Fruit fly (Drosophila melanogaster) S2 (cell line): ENCODE measurements around the gene CG10428.

Experiments
- CG8478 ChIP-seq: fragments of >200 bp; optimal IDR thresholded peaks from 2 replicates; lab custom pipeline; 2018
- CTCF ChIP-seq, 2 experiments: fragments of >200 bp; optimal IDR thresholded peaks; 2 replicates each; lab custom pipeline; 2018

CG10428 gene

dm6 chr2L:18948724-18949108 lies at the start of gene CG10428:
CG10428 (plus strand) TSS chr2L:18948884.
- no peak for TF ChIP-seq CG8478 (lab: Kevin White, UChicago)
- no peak for TF ChIP-seq CTCF (optimal IDR thresholded peaks at IDR 0.05; lab: Kevin White, UChicago)

- TF ChIP-seq CTCF (optimal IDR thresholded peaks at IDR 0.05; lab: Kevin White, UChicago), result no peak
- no peak for TF ChIP-seq CG8478 (lab: Kevin White, UChicago)
Measured at dm6 chr2L:18899254-18899653, 49.4 kb upstream of the CG10428 start.

- TF ChIP-seq CG8478 (lab: Kevin White, UChicago) (no peak), CTCF (optimal IDR thresholded peaks at IDR 0.05; lab: Kevin White, UChicago) (no peak)
Measured at dm6 chr2L:18899862-18900261, 48.8 kb upstream of the CG10428 start.

DNA sequence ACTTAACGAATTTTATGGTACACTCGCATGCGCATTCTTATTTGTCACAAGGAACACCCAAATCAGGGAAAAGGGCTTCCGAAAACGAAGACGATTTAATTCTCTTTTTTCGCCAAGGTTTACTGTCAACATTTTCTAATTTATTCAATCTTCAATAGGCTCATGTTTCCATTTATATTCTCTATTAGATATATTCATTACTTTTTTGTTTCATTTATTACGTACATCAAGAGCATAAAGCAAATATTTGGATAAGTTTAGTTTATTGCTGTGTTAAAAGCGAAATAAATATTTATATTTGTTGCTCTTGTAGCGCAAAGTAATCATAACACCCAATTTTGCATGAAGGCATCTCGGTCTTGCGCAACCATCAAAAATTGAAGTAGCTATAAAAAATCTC lies 47.7 kb upstream of the CG10428 start:
- TF ChIP-seq CG8478 (lab: Kevin White, UChicago) (no peak), CTCF (optimal IDR thresholded peaks at IDR 0.05; lab: Kevin White, UChicago) (no peak)

dm6 chr2L:18906615-18907014 lies 42.1 kb upstream of the CG10428 start:
- TF ChIP-seq CG8478 (lab: Kevin White, UChicago) (no peak), CTCF (optimal IDR thresholded peaks at IDR 0.05; lab: Kevin White, UChicago) (no peak)

DNA sequence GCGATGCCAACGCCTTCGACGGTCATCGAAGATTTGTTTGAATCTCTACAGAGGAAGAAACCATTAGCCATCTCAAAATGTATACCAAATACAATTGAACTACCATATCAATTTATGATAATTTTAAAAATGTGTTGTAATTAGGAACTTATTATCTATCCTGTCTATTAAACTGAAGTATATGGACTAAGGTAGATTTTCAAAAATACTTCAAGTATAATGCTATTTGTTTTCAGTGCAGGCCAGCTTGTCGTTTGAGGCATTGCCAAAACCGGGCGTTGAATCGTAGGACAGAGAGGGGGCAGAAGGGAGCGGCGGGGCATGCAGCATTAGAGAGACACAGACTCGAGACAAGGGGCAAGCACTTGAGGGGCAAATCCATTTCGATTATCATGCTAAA lies 41.2 kb upstream of the CG10428 start:
- no peak for TF ChIP-seq CG8478 (lab: Kevin White, UChicago)
- TF ChIP-seq CTCF (optimal IDR thresholded peaks at IDR 0.05; lab: Kevin White, UChicago), result no peak

DNA sequence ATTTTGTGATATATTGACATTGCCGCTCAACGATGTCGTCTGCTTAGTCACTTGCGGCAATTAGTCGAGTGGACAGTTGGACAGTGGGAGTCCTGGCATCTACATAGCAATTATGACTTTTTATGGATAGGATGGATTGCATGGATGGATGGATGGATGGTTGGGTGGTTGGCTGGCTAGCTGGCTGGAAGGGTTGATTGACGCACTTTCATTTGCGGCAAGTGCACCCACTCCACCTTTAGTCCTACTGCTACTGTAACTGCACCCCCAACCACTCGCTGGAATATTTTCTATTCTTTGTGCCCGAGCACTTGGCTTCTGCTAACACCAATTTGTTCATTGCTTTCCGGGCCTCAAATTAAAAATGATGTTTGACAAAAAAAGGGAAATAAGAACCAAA lies 33.9 kb upstream of the CG10428 start:
- TF ChIP-seq CTCF (optimal IDR thresholded peaks at IDR 0.05; lab: Kevin White, UChicago) (no peak), CG8478 (lab: Kevin White, UChicago) (no peak)

DNA sequence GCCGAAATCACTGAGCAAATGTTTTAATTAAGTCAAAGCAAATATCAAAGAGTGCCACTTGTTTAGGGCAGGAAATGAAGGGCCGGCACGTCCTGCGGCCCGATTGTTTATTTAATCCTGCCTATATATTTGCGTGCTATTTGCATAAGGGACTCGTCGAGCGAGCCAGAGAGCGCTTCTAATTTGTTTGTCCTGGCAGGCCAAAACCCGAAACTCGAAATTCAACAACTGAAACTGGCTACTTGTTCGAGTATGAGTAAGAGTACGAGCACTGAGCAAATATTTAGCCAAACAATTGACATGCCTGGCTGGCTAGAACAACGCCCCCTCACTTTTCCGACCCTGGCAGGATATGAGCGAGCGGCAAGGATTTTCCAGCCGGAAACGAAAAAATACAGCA lies 31.1 kb upstream of the CG10428 start:
- TF ChIP-seq CG8478 (lab: Kevin White, UChicago), result no peak
- TF ChIP-seq CTCF (optimal IDR thresholded peaks at IDR 0.05; lab: Kevin White, UChicago), result no peak

dm6 chr2L:18919474-18919873 lies 29.2 kb upstream of the CG10428 start:
- TF ChIP-seq CG8478 (lab: Kevin White, UChicago) (no peak), CTCF (optimal IDR thresholded peaks at IDR 0.05; lab: Kevin White, UChicago) (no peak)

dm6 chr2L:18921246-18921645 lies 27.4 kb upstream of the CG10428 start:
- no peak for TF ChIP-seq CG8478 (lab: Kevin White, UChicago)
- no peak for TF ChIP-seq CTCF (optimal IDR thresholded peaks at IDR 0.05; lab: Kevin White, UChicago)

- TF ChIP-seq CG8478 (lab: Kevin White, UChicago), result no peak
- TF ChIP-seq CTCF (optimal IDR thresholded peaks at IDR 0.05; lab: Kevin White, UChicago), result no peak
Measured at dm6 chr2L:18924642-18925244, 23.9 kb upstream of the CG10428 start.

DNA sequence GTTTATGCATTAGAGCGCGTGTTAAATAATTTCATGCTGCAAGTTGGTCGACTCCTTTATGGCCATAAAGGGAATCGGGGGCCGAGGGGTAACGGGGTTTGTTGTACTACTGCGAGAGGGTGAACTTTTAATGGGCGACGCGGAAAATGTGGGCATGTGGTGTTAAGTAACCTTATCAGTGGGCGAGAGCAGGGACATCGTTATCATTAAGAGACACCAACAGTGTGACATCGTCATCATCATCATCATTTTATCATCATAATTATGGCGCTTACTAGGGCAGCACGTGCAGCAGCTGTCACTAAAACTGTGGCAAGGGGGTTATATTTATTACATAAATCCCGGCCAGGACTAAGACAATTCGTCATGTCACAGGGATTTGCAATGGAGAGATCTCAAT lies 23.3 kb upstream of the CG10428 start:
- TF ChIP-seq CG8478 (lab: Kevin White, UChicago) (no peak), CTCF (optimal IDR thresholded peaks at IDR 0.05; lab: Kevin White, UChicago) (no peak)

dm6 chr2L:18925956-18926355 lies 22.7 kb upstream of the CG10428 start:
- no peak for TF ChIP-seq CG8478 (lab: Kevin White, UChicago)
- TF ChIP-seq CTCF (optimal IDR thresholded peaks at IDR 0.05; lab: Kevin White, UChicago), result no peak

dm6 chr2L:18927891-18928290 lies 20.8 kb upstream of the CG10428 start:
- no peak for TF ChIP-seq CTCF (optimal IDR thresholded peaks at IDR 0.05; lab: Kevin White, UChicago)
- TF ChIP-seq CG8478 (lab: Kevin White, UChicago), result no peak

DNA sequence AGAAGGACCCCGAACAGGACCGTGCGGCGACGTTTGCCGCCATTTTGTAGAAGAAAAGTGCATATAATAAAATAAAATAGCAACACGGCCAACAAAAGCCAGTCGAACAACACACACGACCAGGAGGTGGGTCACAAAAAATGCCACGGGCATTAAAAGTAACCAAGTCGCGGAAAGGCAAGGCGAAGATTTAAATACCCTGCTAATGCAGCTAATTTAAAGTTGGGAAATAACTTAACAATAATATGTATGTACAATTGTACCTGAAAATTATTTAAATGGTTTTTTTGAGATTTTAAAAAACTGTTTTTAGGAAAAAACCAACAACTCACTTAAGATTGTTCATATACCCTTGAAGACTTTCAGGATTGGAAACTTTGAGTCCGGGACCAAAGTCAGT lies 19.1 kb upstream of the CG10428 start:
- TF ChIP-seq CTCF (optimal IDR thresholded peaks at IDR 0.05; lab: Kevin White, UChicago) (no peak), CG8478 (lab: Kevin White, UChicago) (no peak)

- peak; percentile 81 to 82 for TF ChIP-seq CTCF (optimal IDR thresholded peaks at IDR 0.05; lab: Kevin White, UChicago)
- no peak for TF ChIP-seq CG8478 (lab: Kevin White, UChicago)
Measured at dm6 chr2L:18930352-18931122, 18.1 kb upstream of the CG10428 start.
